Fruit fly (Drosophila melanogaster) whole organism, embryonic: Measurements from ENCODE around the gene dar1.

Experiments used
- Abd-B ChIP-seq: fragments of 200-800 bp; sonication (Bioruptor generic); optimal IDR thresholded peaks from 2 replicates; lab custom pipeline; 2018; ENCODE audit warnings: missing biosample characterization, mild to moderate bottlenecking, missing genetic modification characterization, moderate library complexity
- Blimp-1 ChIP-seq: fragments of 200-800 bp; sonication (Bioruptor generic); optimal IDR thresholded peaks from 3 replicates; lab custom pipeline; 2018; ENCODE audit warnings: missing biosample characterization, missing genetic modification characterization, mild to moderate bottlenecking, moderate library complexity, missing genetic modification reagents
- CG10959 ChIP-seq: fragments of 200-800 bp; sonication (Bioruptor generic); IDR thresholded peaks from 2 replicates; pipeline ENCODE4 v1.3.6; 2022; ENCODE audit warnings: missing biosample characterization, missing genetic modification characterization
- CG10979 ChIP-seq: fragments of 200-800 bp; sonication (Bioruptor generic); optimal IDR thresholded peaks from 2 replicates; lab custom pipeline; 2018; ENCODE audit warnings: missing biosample characterization, mild to moderate bottlenecking, missing genetic modification characterization, moderate library complexity
- CG11504 ChIP-seq: fragments of 200-800 bp; sonication (Bioruptor generic); optimal IDR thresholded peaks from 3 replicates; lab custom pipeline; 2019; ENCODE audit warnings: missing biosample characterization, mild to moderate bottlenecking, missing genetic modification characterization, moderate library complexity
- CG11695 ChIP-seq: fragments of 200-800 bp; sonication (Bioruptor generic); IDR thresholded peaks from 3 replicates; pipeline ENCODE4 v1.3.6; 2022; ENCODE audit warnings: missing biosample characterization, missing genetic modification characterization
- CG12744 ChIP-seq: fragments of 200-800 bp; sonication (Bioruptor generic); optimal IDR thresholded peaks from 2 replicates; lab custom pipeline; 2016; ENCODE audit warnings: missing biosample characterization, missing genetic modification characterization
- CG15479 ChIP-seq: fragments of 200-800 bp; sonication (Bioruptor generic); optimal IDR thresholded peaks from 3 replicates; lab custom pipeline; 2019; ENCODE audit warnings: missing biosample characterization, mild to moderate bottlenecking, missing genetic modification characterization, moderate library complexity
- CG16863 ChIP-seq: fragments of 200-800 bp; sonication (Bioruptor generic); optimal IDR thresholded peaks from 3 replicates; lab custom pipeline; 2016; ENCODE audit warnings: missing biosample characterization, missing genetic modification characterization
- CG18011 ChIP-seq: fragments of 200-800 bp; sonication (Bioruptor generic); optimal IDR thresholded peaks from 2 replicates; lab custom pipeline; 2017; ENCODE audit warnings: missing biosample characterization, missing genetic modification characterization, mild to moderate bottlenecking, moderate library complexity, missing genotype
- CG18599 ChIP-seq: fragments of 200-800 bp; sonication (Bioruptor generic); optimal IDR thresholded peaks from 3 replicates; lab custom pipeline; 2017; ENCODE audit warnings: missing biosample characterization, missing genetic modification characterization, mild to moderate bottlenecking, moderate library complexity, missing genetic modification reagents
- CG2889 ChIP-seq: fragments of 200-800 bp; sonication (Bioruptor generic); IDR thresholded peaks from 3 replicates; pipeline ENCODE4 v1.3.6; 2022; ENCODE audit warnings: missing biosample characterization, missing genetic modification characterization
- CG30403 ChIP-seq: fragments of 200-800 bp; sonication (Bioruptor generic); optimal IDR thresholded peaks from 3 replicates; lab custom pipeline; 2016; ENCODE audit warnings: missing biosample characterization, missing genetic modification characterization
- CG31441 ChIP-seq: fragments of 200-800 bp; sonication (Bioruptor generic); IDR thresholded peaks from 2 replicates; pipeline ENCODE4 v1.3.6; 2022; ENCODE audit warnings: missing biosample characterization, missing genetic modification characterization
- CG3726 ChIP-seq: fragments of 200-800 bp; sonication (Bioruptor generic); IDR thresholded peaks from 3 replicates; pipeline ENCODE4, ENCODE4 v1.3.6; 2022; ENCODE audit warnings: missing biosample characterization, missing genetic modification characterization
- CG4820 ChIP-seq: fragments of 200-800 bp; sonication (Bioruptor generic); optimal IDR thresholded peaks from 3 replicates; lab custom pipeline; 2016; ENCODE audit warnings: missing biosample characterization, missing genetic modification characterization
- CG9727 ChIP-seq: fragments of 200-800 bp; sonication (Bioruptor generic); optimal IDR thresholded peaks from 3 replicates; lab custom pipeline; 2017; ENCODE audit warnings: missing biosample characterization, mild to moderate bottlenecking, missing genetic modification characterization
- CG9932 ChIP-seq: fragments of 200-800 bp; sonication (Bioruptor generic); IDR thresholded peaks from 2 replicates; pipeline ENCODE4 v1.3.6; 2022; ENCODE audit warnings: missing biosample characterization, missing genetic modification characterization
- Dbx ChIP-seq: fragments of 200-800 bp; sonication (Bioruptor generic); IDR thresholded peaks from 3 replicates; pipeline ENCODE4 v1.3.6; 2022; ENCODE audit warnings: missing biosample characterization, missing genetic modification characterization
- Dip2 ChIP-seq: fragments of 200-800 bp; sonication (Bioruptor generic); IDR thresholded peaks from 2 replicates; pipeline ENCODE4 v1.3.6; 2022; ENCODE audit warnings: missing biosample characterization, missing genetic modification characterization
- Eip74EF ChIP-seq, 2 experiments: fragments of 200-800 bp in 1 of 2; fragments of >200 bp in 1 of 2; sonication (Bioruptor generic) in 1 of 2; optimal IDR thresholded peaks; 2 replicates each; lab custom pipeline; 2017 to 2019; ENCODE audit warnings: missing biosample characterization in 2 of 2, missing genetic modification characterization in 2 of 2, mild to moderate bottlenecking in 1 of 2, moderate library complexity in 1 of 2
- Fer1 ChIP-seq: fragments of 200-800 bp; sonication (Bioruptor generic); optimal IDR thresholded peaks from 2 replicates; lab custom pipeline; 2017; ENCODE audit warnings: missing biosample characterization, mild to moderate bottlenecking, missing genetic modification characterization
- HHEX ChIP-seq: fragments of 200-800 bp; sonication (Bioruptor generic); optimal IDR thresholded peaks from 3 replicates; lab custom pipeline; 2017; ENCODE audit warnings: missing biosample characterization, mild to moderate bottlenecking, missing genetic modification characterization, missing genetic modification reagents
- Hr3 ChIP-seq: fragments of 200-800 bp; sonication (Bioruptor generic); optimal IDR thresholded peaks from 3 replicates; lab custom pipeline; 2016; ENCODE audit warnings: missing biosample characterization, missing genetic modification characterization
- Kr ChIP-seq: fragments of 200-800 bp; sonication (Bioruptor generic); optimal IDR thresholded peaks from 2 replicates; lab custom pipeline; 2017; ENCODE audit warnings: missing biosample characterization, mild to moderate bottlenecking, missing genetic modification characterization
- Lim3 ChIP-seq: fragments of 200-800 bp; sonication (Bioruptor generic); IDR thresholded peaks from 2 replicates; pipeline ENCODE4 v1.3.6; 2022; ENCODE audit warnings: missing biosample characterization, missing genetic modification characterization
- NFAT ChIP-seq: fragments of 200-800 bp; sonication (Bioruptor generic); IDR thresholded peaks from 2 replicates; pipeline ENCODE4 v1.3.6; 2022; ENCODE audit warnings: missing biosample characterization, missing genetic modification characterization
- Oli ChIP-seq: fragments of 200-800 bp; sonication (Bioruptor generic); optimal IDR thresholded peaks from 2 replicates; lab custom pipeline; 2018; ENCODE audit warnings: missing biosample characterization, mild to moderate bottlenecking, missing genetic modification characterization, moderate library complexity
- Rfx ChIP-seq: fragments of 200-800 bp; sonication (Bioruptor generic); IDR thresholded peaks from 2 replicates; pipeline ENCODE4 v1.3.6; 2022; ENCODE audit warnings: missing biosample characterization, missing genetic modification characterization
- Sin3A ChIP-seq: fragments of >200 bp; optimal IDR thresholded peaks from 2 replicates; lab custom pipeline; 2018
- Taf1 ChIP-seq: fragments of 200-800 bp; sonication (Bioruptor generic); IDR thresholded peaks from 2 replicates; pipeline ENCODE4 v1.3.6; 2022; ENCODE audit warnings: missing biosample characterization, missing genetic modification characterization
- ab ChIP-seq: fragments of 200-800 bp; sonication (Bioruptor generic); optimal IDR thresholded peaks from 2 replicates; lab custom pipeline; 2016; ENCODE audit warnings: missing biosample characterization, missing genetic modification characterization
- crol ChIP-seq: fragments of 200-800 bp; sonication (Bioruptor generic); IDR thresholded peaks from 2 replicates; pipeline ENCODE4 v1.3.6; 2022; ENCODE audit warnings: missing biosample characterization, missing genetic modification characterization
- dmrt99B ChIP-seq: fragments of 200-800 bp; sonication (Bioruptor generic); optimal IDR thresholded peaks from 2 replicates; lab custom pipeline; 2018; ENCODE audit warnings: missing biosample characterization, mild to moderate bottlenecking, missing genetic modification characterization, moderate library complexity
- dpn ChIP-seq, 2 experiments: fragments of 200-800 bp; sonication (Bioruptor generic); optimal IDR thresholded peaks; 3 replicates each; lab custom pipeline; 2016; ENCODE audit warnings: missing biosample characterization in 2 of 2, missing genetic modification characterization in 2 of 2
- hbn ChIP-seq: fragments of 200-800 bp; sonication (Bioruptor generic); IDR thresholded peaks from 2 replicates; pipeline ENCODE4 v1.3.6; 2022; ENCODE audit warnings: missing biosample characterization, missing genetic modification characterization; ENCODE audit not compliant: partially characterized antibody
- hth ChIP-seq: fragments of >200 bp; optimal IDR thresholded peaks from 2 replicates; lab custom pipeline; 2017; ENCODE audit warnings: inconsistent platforms
- ind ChIP-seq: fragments of 200-800 bp; sonication (Bioruptor generic); optimal IDR thresholded peaks from 3 replicates; lab custom pipeline; 2016; ENCODE audit warnings: missing biosample characterization, missing genetic modification characterization
- insv ChIP-seq, 2 experiments: fragments of 200-800 bp; sonication (Bioruptor generic); optimal IDR thresholded peaks; 3 replicates each; lab custom pipeline; 2016 to 2018; ENCODE audit warnings: missing biosample characterization in 2 of 2, missing genetic modification characterization in 2 of 2
- kay ChIP-seq: fragments of 200-800 bp; sonication (Bioruptor generic); optimal IDR thresholded peaks from 2 replicates; lab custom pipeline; 2016; ENCODE audit warnings: missing biosample characterization, missing genetic modification characterization
- klu ChIP-seq: fragments of 200-800 bp; sonication (Bioruptor generic); IDR thresholded peaks from 2 replicates; pipeline ENCODE4 v1.3.6; 2022; ENCODE audit warnings: missing biosample characterization, missing genetic modification characterization
- lbe ChIP-seq: fragments of 200-800 bp; sonication (Bioruptor generic); optimal IDR thresholded peaks from 2 replicates; lab custom pipeline; 2016; ENCODE audit warnings: missing biosample characterization, mild to moderate bottlenecking, missing genetic modification characterization
- lilli ChIP-seq: fragments of 200-800 bp; sonication (Bioruptor generic); optimal IDR thresholded peaks from 3 replicates; lab custom pipeline; 2016; ENCODE audit warnings: missing biosample characterization, missing genetic modification characterization
- nom ChIP-seq: fragments of 200-800 bp; sonication (Bioruptor generic); optimal IDR thresholded peaks from 2 replicates; lab custom pipeline; 2017; ENCODE audit warnings: missing biosample characterization, missing genetic modification characterization, mild to moderate bottlenecking, moderate library complexity, missing genetic modification reagents
- otp ChIP-seq: fragments of 200-800 bp; sonication (Bioruptor generic); IDR thresholded peaks from 3 replicates; pipeline ENCODE4, ENCODE4 v1.3.6; 2022; ENCODE audit warnings: missing biosample characterization, missing genetic modification characterization
- row ChIP-seq: fragments of 200-800 bp; sonication (Bioruptor generic); IDR thresholded peaks from 3 replicates; pipeline ENCODE4 v1.3.6; 2022; ENCODE audit warnings: missing biosample characterization, missing genetic modification characterization
- scrt ChIP-seq: fragments of 200-800 bp; sonication (Bioruptor generic); optimal IDR thresholded peaks from 2 replicates; lab custom pipeline; 2018; ENCODE audit warnings: missing biosample characterization, mild to moderate bottlenecking, missing genetic modification characterization, moderate library complexity
- sens-2 ChIP-seq: fragments of 200-800 bp; sonication (Bioruptor generic); IDR thresholded peaks from 2 replicates; pipeline ENCODE4 v1.3.6; 2022; ENCODE audit warnings: missing biosample characterization, missing genetic modification characterization
- ssp ChIP-seq: fragments of 200-800 bp; sonication (Bioruptor generic); IDR thresholded peaks from 2 replicates; pipeline ENCODE4 v1.3.6; 2022; ENCODE audit warnings: missing biosample characterization, missing genetic modification characterization
- twi ChIP-seq: fragments of 200-800 bp; optimal IDR thresholded peaks from 2 replicates; lab custom pipeline; 2019; ENCODE audit warnings: missing biosample characterization, mild to moderate bottlenecking, missing genetic modification characterization, moderate library complexity

The dar1 gene

dm6 chr3L:3632500-3633183 lies 6.5 kb downstream of the dar1 start (continued):
- TF ChIP-seq NFAT (GFP tag; lab: Robert Waterston, UW) = peak; percentile 78
- no peak for TF ChIP-seq ab
- peak; percentile 84 for TF ChIP-seq CG2889 (GFP tag; lab: Robert Waterston, UW)
- peak in 1 of 2 experiments; percentile 62 for TF ChIP-seq Eip74EF (GFP tag; optimal IDR thresholded peaks at IDR 0.05; lab: Kevin White, UChicago)
- no peak for TF ChIP-seq Sin3A (lab: Kevin White, UChicago)
- TF ChIP-seq row (GFP tag; lab: Robert Waterston, UW) = peak; percentile 97
- peak; percentile 89 for TF ChIP-seq CG11695 (GFP tag; lab: Robert Waterston, UW)
- peak; percentile 38 for TF ChIP-seq kay (GFP tag; lab: Kevin White, UChicago)
- TF ChIP-seq sens-2 (GFP tag; lab: Robert Waterston, UW) = peak; percentile 56; the same call in 1 of the 2 replicates
- peak; percentile 73 for TF ChIP-seq CG31441 (GFP tag; lab: Robert Waterston, UW)
- peak; percentile 91 for TF ChIP-seq Oli
- TF ChIP-seq Taf1 (GFP tag; lab: Robert Waterston, UW) = peak; percentile 82
- TF ChIP-seq Lim3 (GFP tag; lab: Robert Waterston, UW) = peak; percentile 80
- peak in 1 of 2 experiments; percentile 34 for TF ChIP-seq insv (GFP tag; optimal IDR thresholded peaks at IDR 0.05; lab: Kevin White, UChicago)
- TF ChIP-seq CG10979 (tag; lab: Kevin White, UChicago) = peak; percentile 58
- TF ChIP-seq CG11504 = peak; percentile 85
- TF ChIP-seq CG18599 (GFP tag; lab: Kevin White, UChicago) = peak; percentile 87
- peak; percentile 82 for TF ChIP-seq CG3726 (GFP tag; lab: Robert Waterston, UW)
- TF ChIP-seq Hr3 = peak; percentile 90
- peak; percentile 95 for TF ChIP-seq CG9932
- TF ChIP-seq klu = peak; percentile 79; the same call in 1 of the 2 replicates
- TF ChIP-seq HHEX (GFP tag; lab: Kevin White, UChicago) = peak; percentile 80
- TF ChIP-seq CG12744 (GFP tag; lab: Kevin White, UChicago) = no peak
- TF ChIP-seq Dbx = peak; percentile 90; the same call in 2 of the 3 replicates
- TF ChIP-seq CG4820 (GFP tag; lab: Kevin White, UChicago) = peak; percentile 70
- no peak for TF ChIP-seq Kr (GFP tag; lab: Kevin White, UChicago)
- TF ChIP-seq Fer1 (GFP tag; lab: Kevin White, UChicago) = peak; percentile 85
- no peak for TF ChIP-seq hth (lab: Kevin White, UChicago)
- no peak for TF ChIP-seq CG16863 (GFP tag; lab: Kevin White, UChicago)
- TF ChIP-seq dmrt99B (tag; lab: Kevin White, UChicago) = peak; percentile 89
- TF ChIP-seq CG30403 (GFP tag; lab: Kevin White, UChicago) = peak; percentile 93
- TF ChIP-seq otp = peak; percentile 81
- TF ChIP-seq dpn (GFP tag; optimal IDR thresholded peaks at IDR 0.05; lab: Kevin White, UChicago) = peak; percentile 40 to 87
- TF ChIP-seq Rfx (GFP tag; lab: Robert Waterston, UW) = peak; percentile 95
- TF ChIP-seq twi (tag; lab: Kevin White, UChicago) = peak; percentile 43
- peak; percentile 87 for TF ChIP-seq Abd-B (GFP tag; lab: Kevin White, UChicago)
- no peak for TF ChIP-seq hbn (GFP tag; lab: Robert Waterston, UW)
- peak; percentile 73 for TF ChIP-seq ind (GFP tag; lab: Kevin White, UChicago)
- no peak for TF ChIP-seq nom (GFP tag; lab: Kevin White, UChicago)
- peak; percentile 62 for TF ChIP-seq scrt (GFP tag; lab: Kevin White, UChicago)
- TF ChIP-seq Blimp-1 (GFP tag; lab: Kevin White, UChicago) = peak; percentile 54
- TF ChIP-seq ssp (GFP tag; lab: Robert Waterston, UW) = peak; percentile 79
- TF ChIP-seq CG10959 (GFP tag; lab: Robert Waterston, UW) = 0 out of 2 replicates have a peak, but pooled peaks have one; percentile 34
- peak; percentile 15 for TF ChIP-seq lilli (GFP tag; lab: Kevin White, UChicago)
- TF ChIP-seq lbe (GFP tag; lab: Kevin White, UChicago) = no peak
- TF ChIP-seq CG15479 (GFP tag; lab: Kevin White, UChicago) = no peak
- peak; percentile 65 for TF ChIP-seq CG18011 (GFP tag; lab: Kevin White, UChicago)
- peak; percentile 96 for TF ChIP-seq crol (GFP tag; lab: Robert Waterston, UW)
- peak; percentile 89 for TF ChIP-seq CG9727 (GFP tag; lab: Kevin White, UChicago)
- peak; percentile 50 for TF ChIP-seq Dip2
